Worm (Caenorhabditis elegans): ENCODE results near the gene C06H2.7.

The C06H2.7 gene

DNA sequence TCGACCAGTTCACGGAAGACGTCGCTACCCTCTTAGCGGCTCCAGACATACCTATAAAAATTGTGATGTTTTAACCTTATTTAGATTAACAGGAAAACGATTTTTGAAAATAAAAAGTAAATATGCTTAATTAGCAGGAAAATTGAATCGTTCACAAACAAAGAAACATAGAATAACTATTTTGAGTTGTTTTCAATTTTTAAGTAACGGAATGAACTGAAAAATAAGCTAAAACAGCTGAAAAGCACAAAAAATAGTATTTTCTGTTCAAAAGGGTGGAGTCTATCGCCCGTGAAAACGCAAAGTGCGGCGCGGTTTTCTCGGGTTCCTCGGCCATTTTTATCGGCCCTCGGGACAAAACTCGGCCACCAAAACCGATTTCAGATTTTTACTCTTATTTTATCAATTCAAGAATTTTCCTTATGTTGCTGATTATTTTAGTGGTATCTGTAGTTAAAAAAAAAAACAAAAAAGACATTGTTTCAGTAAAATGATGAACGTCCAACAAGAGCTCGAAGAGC, 20.7 kb downstream of the C06H2.7 start, which contains the start of the genes atp-5 and lmtr-3 (continued):
- no peak for TF ChIP-seq ceh-20 (GFP tag; IDR thresholded peaks at IDR 0.05)
- no peak for TF ChIP-seq F26F4.8 (GFP tag; conservative IDR thresholded peaks at IDR 0.05)
- TF ChIP-seq nhr-237 (tag; optimal IDR thresholded peaks at IDR 0.05): no peak
- TF ChIP-seq madf-5 (GFP tag; IDR thresholded peaks at IDR 0.05): peak in 1 of 2 experiments; percentile 64; a peak in 1 of 4 replicates
- no peak for TF ChIP-seq hmg-1.1 (GFP tag; IDR thresholded peaks at IDR 0.05)
- no peak for TF ChIP-seq zag-1 (tag; optimal IDR thresholded peaks at IDR 0.05)
- TF ChIP-seq lsy-2 (tag; optimal IDR thresholded peaks at IDR 0.05): peak in 1 of 2 experiments; percentile 67

ce11 chrV:11122466-11122865, 22.1 kb downstream of the C06H2.7 start, which contains the start of gene mboa-2:
Gene mboa-2, minus strand, starts transcription at chrV:11122493.
- peak; percentile 51 for TF ChIP-seq mes-2 (tag; optimal IDR thresholded peaks at IDR 0.05; ENCODE audit: poor library complexity, severe bottlenecking)
- TF ChIP-seq ama-1 (optimal IDR thresholded peaks at IDR 0.05): no peak
- TF ChIP-seq zip-11 (GFP tag; IDR thresholded peaks at IDR 0.05): no peak
- peak; percentile 59 for TF ChIP-seq lin-38 (GFP tag; IDR thresholded peaks at IDR 0.05)
- TF ChIP-seq mep-1 (tag; optimal IDR thresholded peaks at IDR 0.05): peak; percentile 66
- peak; percentile 43; the same call in 1 of the 2 replicates for TF ChIP-seq zfp-3 (GFP tag; conservative IDR thresholded peaks at IDR 0.05)
- TF ChIP-seq dmd-9 (GFP tag; IDR thresholded peaks at IDR 0.05): no peak
- TF ChIP-seq nhr-102 (tag; optimal IDR thresholded peaks at IDR 0.05): peak; percentile 56
- no peak for TF ChIP-seq mdt-29 (GFP tag; IDR thresholded peaks at IDR 0.05)
- TF ChIP-seq Y48G9A.11 (GFP tag; IDR thresholded peaks at IDR 0.05): no peak
- TF ChIP-seq nhr-25 (tag; optimal IDR thresholded peaks at IDR 0.05; ENCODE audit: borderline replicate concordance, insufficient read depth): no peak
- TF ChIP-seq gei-8 (GFP tag; optimal IDR thresholded peaks at IDR 0.05): peak; percentile 14
- TF ChIP-seq ceh-44 (GFP tag; IDR thresholded peaks at IDR 0.05): no peak
- no peak for TF ChIP-seq nhr-111 (GFP tag; optimal IDR thresholded peaks at IDR 0.05)
- peak; percentile 83 for TF ChIP-seq dve-1 (tag; optimal IDR thresholded peaks at IDR 0.05; ENCODE audit: insufficient read depth)
- no peak for TF ChIP-seq R02D3.7 (tag; optimal IDR thresholded peaks at IDR 0.05)
- TF ChIP-seq dmd-6 (GFP tag; IDR thresholded peaks at IDR 0.05): peak; percentile 52
- peak; percentile 65 for TF ChIP-seq T20F7.1 (GFP tag; optimal IDR thresholded peaks at IDR 0.05)
- peak in 1 of 2 experiments; percentile 63 for TF ChIP-seq lsy-2 (tag; optimal IDR thresholded peaks at IDR 0.05)
- no peak for TF ChIP-seq lin-13 (GFP tag; optimal IDR thresholded peaks at IDR 0.05)
- peak; percentile 12 for TF ChIP-seq nhr-48 (tag; optimal IDR thresholded peaks at IDR 0.05)
- TF ChIP-seq duxl-1 (tag; optimal IDR thresholded peaks at IDR 0.05; ENCODE audit: poor library complexity): peak; percentile 72
- TF ChIP-seq mxl-3 (GFP tag; optimal IDR thresholded peaks at IDR 0.05): no peak
- peak; percentile 20 for TF ChIP-seq rbr-2 (tag; optimal IDR thresholded peaks at IDR 0.05)
- no peak for TF ChIP-seq Y5F2A.4 (GFP tag; optimal IDR thresholded peaks at IDR 0.05)
- TF ChIP-seq arid-1 (GFP tag; conservative IDR thresholded peaks at IDR 0.05): peak; percentile 31; the same call in 1 of the 2 replicates
- TF ChIP-seq nhr-28 (tag; optimal IDR thresholded peaks at IDR 0.05): peak; percentile 50
- peak; percentile 9 for TF ChIP-seq pqm-1 (tag; optimal IDR thresholded peaks at IDR 0.05)
- 0 out of 2 replicates have a peak, but pooled peaks have one; percentile 9 for TF ChIP-seq lin-1 (GFP tag; IDR thresholded peaks at IDR 0.05)
- no peak for TF ChIP-seq nhr-237 (tag; optimal IDR thresholded peaks at IDR 0.05)
- TF ChIP-seq attf-4 (tag; optimal IDR thresholded peaks at IDR 0.05): no peak
- no peak for TF ChIP-seq Y75B8A.6 (GFP tag; IDR thresholded peaks at IDR 0.05)
- TF ChIP-seq aha-1 (tag): no peak
- TF ChIP-seq daf-16 (GFP tag; optimal IDR thresholded peaks at IDR 0.05): peak in 1 of 2 experiments; percentile 79
- peak; percentile 76 for TF ChIP-seq daf-16 (tag; optimal IDR thresholded peaks at IDR 0.05)
- TF ChIP-seq ceh-20 (GFP tag; IDR thresholded peaks at IDR 0.05): 0 out of 2 replicates have a peak, but pooled peaks have one; percentile 16
- TF ChIP-seq hlh-11 (tag; optimal IDR thresholded peaks at IDR 0.05): peak; percentile 60
- TF ChIP-seq nhr-76 (tag; optimal IDR thresholded peaks at IDR 0.05): no peak
- TF ChIP-seq T26A8.4 (GFP tag; IDR thresholded peaks at IDR 0.05): no peak

Data from whole organism, L4 larva.